Worm (Caenorhabditis elegans) whole organism, late embryonic: ENCODE measurements around the gene F17H10.4.

ENCODE experiments used
- C38D4.7 ChIP-seq: fragments of 200-800 bp; sonication (Bioruptor generic); optimal IDR thresholded peaks from 2 replicates; lab custom pipeline; 2018; ENCODE audit warnings: mild to moderate bottlenecking, missing genetic modification characterization, moderate library complexity, missing compliant biosample characterization
- F13H6.1 ChIP-seq: sonication (generic microtip); optimal IDR thresholded peaks from 2 replicates; lab custom pipeline; 2016; ENCODE audit warnings: missing genetic modification characterization, missing compliant biosample characterization
- K09A11.1 ChIP-seq: sonication (generic microtip); optimal IDR thresholded peaks from 2 replicates; lab custom pipeline; 2017; ENCODE audit warnings: antibody characterized with exemption, mild to moderate bottlenecking, missing genetic modification characterization, missing compliant biosample characterization; ENCODE audit not compliant: insufficient read depth
- Y22D7AL.16 ChIP-seq: sonication (generic microtip); optimal IDR thresholded peaks from 2 replicates; lab custom pipeline; 2016; ENCODE audit warnings: missing genetic modification characterization, missing compliant biosample characterization
- ahr-1 ChIP-seq: sonication (generic microtip); optimal IDR thresholded peaks from 2 replicates; lab custom pipeline; 2016; ENCODE audit warnings: missing genetic modification characterization, missing compliant biosample characterization
- ama-1 ChIP-seq: fragments of 150-350 bp; optimal IDR thresholded peaks from 2 replicates; lab custom pipeline; 2014
- ceh-14 ChIP-seq: sonication (generic microtip); optimal IDR thresholded peaks from 2 replicates; lab custom pipeline; 2016; ENCODE audit warnings: missing genotype, missing genetic modification characterization, missing compliant biosample characterization
- ceh-19 ChIP-seq: fragments of 200-800 bp; sonication (Bioruptor generic); optimal IDR thresholded peaks from 2 replicates; lab custom pipeline; 2018; ENCODE audit warnings: mild to moderate bottlenecking, missing genetic modification characterization, missing compliant biosample characterization
- ceh-2 ChIP-seq: sonication (generic microtip); optimal IDR thresholded peaks from 2 replicates; lab custom pipeline; 2016; ENCODE audit warnings: missing genotype, missing genetic modification characterization, missing compliant biosample characterization
- ceh-22 ChIP-seq: sonication (generic microtip); optimal IDR thresholded peaks from 2 replicates; lab custom pipeline; 2017; ENCODE audit warnings: missing biosample characterization, missing genetic modification characterization
- ceh-24 ChIP-seq: sonication (generic microtip); optimal IDR thresholded peaks from 2 replicates; lab custom pipeline; 2016; ENCODE audit warnings: mild to moderate bottlenecking, missing genetic modification characterization, missing compliant biosample characterization
- ceh-31 ChIP-seq: sonication (generic microtip); optimal IDR thresholded peaks from 2 replicates; lab custom pipeline; 2016; ENCODE audit warnings: missing genetic modification characterization, missing compliant biosample characterization
- ceh-34 ChIP-seq: sonication (generic microtip); optimal IDR thresholded peaks from 2 replicates; lab custom pipeline; 2016; ENCODE audit warnings: mild to moderate bottlenecking, missing genetic modification characterization, missing compliant biosample characterization
- ceh-48 ChIP-seq: sonication (generic microtip); optimal IDR thresholded peaks from 2 replicates; lab custom pipeline; 2016; ENCODE audit warnings: missing genetic modification characterization, inconsistent platforms, missing compliant biosample characterization
- che-1 ChIP-seq: sonication (generic microtip); optimal IDR thresholded peaks from 2 replicates; lab custom pipeline; 2016; ENCODE audit warnings: mild to moderate bottlenecking, missing genetic modification characterization, missing compliant biosample characterization
- dve-1 ChIP-seq: sonication (generic microtip); optimal IDR thresholded peaks from 2 replicates; lab custom pipeline; 2017; ENCODE audit warnings: antibody characterized with exemption, mild to moderate bottlenecking, missing genetic modification characterization, missing compliant biosample characterization
- eyg-1 ChIP-seq: sonication (generic microtip); optimal IDR thresholded peaks from 2 replicates; lab custom pipeline; 2016; ENCODE audit warnings: missing genotype, missing genetic modification characterization, missing compliant biosample characterization
- gmeb-2 ChIP-seq: sonication (generic microtip); optimal IDR thresholded peaks from 2 replicates; lab custom pipeline; 2016; ENCODE audit warnings: missing genetic modification characterization, inconsistent platforms, missing compliant biosample characterization
- hlh-15 ChIP-seq: sonication (generic microtip); optimal IDR thresholded peaks from 2 replicates; lab custom pipeline; 2016; ENCODE audit warnings: missing genetic modification characterization, missing compliant biosample characterization
- hlh-30 ChIP-seq: sonication (generic microtip); optimal IDR thresholded peaks from 2 replicates; lab custom pipeline; 2017; ENCODE audit warnings: antibody characterized with exemption, missing genetic modification characterization, missing compliant biosample characterization; ENCODE audit not compliant: insufficient read depth
- hlh-6 ChIP-seq: sonication (generic microtip); optimal IDR thresholded peaks from 2 replicates; lab custom pipeline; 2016; ENCODE audit warnings: missing genotype, missing genetic modification characterization, missing compliant biosample characterization
- hlh-8 ChIP-seq: sonication (generic microtip); optimal IDR thresholded peaks from 2 replicates; lab custom pipeline; 2016; ENCODE audit warnings: missing genotype, missing genetic modification characterization, missing compliant biosample characterization
- lim-6 ChIP-seq: sonication (generic microtip); optimal IDR thresholded peaks from 2 replicates; lab custom pipeline; 2016; ENCODE audit warnings: missing genetic modification characterization, missing compliant biosample characterization
- nhr-11 ChIP-seq: fragments of 150-350 bp; optimal IDR thresholded peaks from 2 replicates; lab custom pipeline; 2014; ENCODE audit warnings: missing biosample characterization, missing genetic modification characterization
- nhr-232 ChIP-seq: sonication (generic microtip); optimal IDR thresholded peaks from 2 replicates; lab custom pipeline; 2016; ENCODE audit warnings: missing genetic modification characterization, missing compliant biosample characterization
- npax-4 ChIP-seq: sonication (generic microtip); optimal IDR thresholded peaks from 2 replicates; lab custom pipeline; 2016; ENCODE audit warnings: missing genetic modification characterization, missing compliant biosample characterization
- pag-3 ChIP-seq: sonication (generic microtip); optimal IDR thresholded peaks from 2 replicates; lab custom pipeline; 2016; ENCODE audit warnings: missing compliant biosample characterization, missing genetic modification characterization, borderline replicate concordance
- pha-4 ChIP-seq: fragments of 150-350 bp; optimal IDR thresholded peaks from 2 replicates; lab custom pipeline; 2018; ENCODE audit warnings: missing biosample characterization, missing genetic modification reagents, missing genetic modification characterization
- pqm-1 ChIP-seq: sonication (generic microtip); optimal IDR thresholded peaks from 2 replicates; lab custom pipeline; 2016; ENCODE audit warnings: missing genetic modification characterization, missing compliant biosample characterization
- ref-2 ChIP-seq: sonication (generic microtip); optimal IDR thresholded peaks from 2 replicates; lab custom pipeline; 2016; ENCODE audit warnings: missing genetic modification characterization, missing compliant biosample characterization
- sdc-2 ChIP-seq: sonication (generic microtip); optimal IDR thresholded peaks from 2 replicates; lab custom pipeline; 2016; ENCODE audit warnings: missing genotype, missing genetic modification characterization, missing compliant biosample characterization
- sox-4 ChIP-seq: sonication (generic microtip); optimal IDR thresholded peaks from 2 replicates; lab custom pipeline; 2017; ENCODE audit warnings: mild to moderate bottlenecking, missing genetic modification characterization, inconsistent platforms, missing compliant biosample characterization
- syd-9 ChIP-seq: sonication (generic microtip); optimal IDR thresholded peaks from 2 replicates; lab custom pipeline; 2016; ENCODE audit warnings: mild to moderate bottlenecking, missing genetic modification characterization, moderate library complexity, missing compliant biosample characterization
- tbx-2 ChIP-seq: sonication (generic microtip); optimal IDR thresholded peaks from 2 replicates; lab custom pipeline; 2016; ENCODE audit warnings: missing genetic modification characterization, missing compliant biosample characterization
- tbx-7 ChIP-seq: sonication (generic microtip); optimal IDR thresholded peaks from 2 replicates; lab custom pipeline; 2016; ENCODE audit warnings: missing genotype, missing genetic modification characterization, missing compliant biosample characterization
- ttx-3 ChIP-seq: sonication (generic microtip); optimal IDR thresholded peaks from 2 replicates; lab custom pipeline; 2016; ENCODE audit warnings: missing genetic modification reagents, missing genetic modification characterization, missing compliant biosample characterization
- unc-3 ChIP-seq, 2 experiments: fragments of 200-800 bp in 1 of 2; sonication (Bioruptor generic) in 1 of 2; sonication (generic microtip) in 1 of 2; conservative IDR thresholded peaks in 1 of 2; optimal IDR thresholded peaks in 1 of 2; 2 replicates each; pipeline versions ENCODE4 v1.3.6 to Lab custom; 2016 to 2022; ENCODE audit warnings: missing compliant biosample characterization in 2 of 2, missing genetic modification characterization in 2 of 2, missing genetic modification reagents in 1 of 2
- unc-42 ChIP-seq: sonication (generic microtip); optimal IDR thresholded peaks from 2 replicates; lab custom pipeline; 2016; ENCODE audit warnings: missing genotype, missing genetic modification characterization, missing compliant biosample characterization
- unc-86 ChIP-seq: sonication (generic microtip); optimal IDR thresholded peaks from 2 replicates; lab custom pipeline; 2016; ENCODE audit warnings: missing genetic modification characterization, missing compliant biosample characterization

The F17H10.4 gene

DNA sequence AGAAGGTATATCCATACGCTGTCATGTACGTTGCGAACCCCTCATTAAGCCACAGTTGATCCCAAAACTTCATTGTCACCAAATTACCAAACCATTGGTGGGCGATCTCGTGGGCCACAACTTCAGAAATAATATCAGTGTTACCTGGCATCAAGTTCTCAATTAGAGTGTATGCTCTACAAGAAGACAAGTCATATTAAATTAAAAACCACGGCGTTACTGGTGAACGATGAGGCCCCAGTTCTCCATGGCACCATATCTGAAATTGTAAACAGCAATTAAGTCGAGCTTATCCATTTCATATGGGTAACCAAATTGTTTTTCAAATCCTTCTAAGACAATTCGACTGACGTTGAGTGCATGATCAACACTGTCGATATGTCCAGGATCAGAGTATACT lies 23.5 kb downstream of the F17H10.4 start:
- TF ChIP-seq ceh-14 (tag; lab: Kevin White, UChicago) (no peak), ahr-1 (no peak), ref-2 (tag; lab: Kevin White, UChicago) (no peak), syd-9 (tag; lab: Kevin White, UChicago) (no peak), tbx-7 (tag; lab: Kevin White, UChicago) (no peak), pag-3 (tag; lab: Kevin White, UChicago) (no peak), hlh-30 (no peak), pqm-1 (no peak), ttx-3 (tag; lab: Kevin White, UChicago) (no peak), unc-42 (no peak), ceh-2 (tag; lab: Kevin White, UChicago) (no peak), pha-4 (no peak), sox-4 (tag; lab: Kevin White, UChicago) (no peak), unc-86 (no peak), F13H6.1 (no peak)
- TF ChIP-seq, all 69 proteins: peak for 0

ce11 chrX:13100410-13100809 lies 25.9 kb downstream of the F17H10.4 start, which contains the start of gene R03G8.6:
R03G8.6 (minus strand) TSS chrX:13100510.
- TF ChIP-seq syd-9 (tag; lab: Kevin White, UChicago), result no peak
- no peak for TF ChIP-seq unc-86
- no peak for TF ChIP-seq ceh-19 (GFP tag; lab: Kevin White, UChicago)

- TF ChIP-seq ceh-22 (no peak), ceh-31 (tag; lab: Kevin White, UChicago) (no peak), nhr-232 (tag; lab: Kevin White, UChicago) (no peak), Y22D7AL.16 (tag; lab: Kevin White, UChicago) (no peak)
Measured at ce11 chrX:13091199-13091598, 35.1 kb downstream of the F17H10.4 start.

- no peak for TF ChIP-seq hlh-15 (tag; lab: Kevin White, UChicago)
- no peak for TF ChIP-seq unc-3 (GFP tag; conservative IDR thresholded peaks at IDR 0.05; lab: Robert Waterston, UW)
- no peak for TF ChIP-seq unc-3 (tag; optimal IDR thresholded peaks at IDR 0.05; lab: Kevin White, UChicago)
- no peak for TF ChIP-seq C38D4.7 (GFP tag; lab: Kevin White, UChicago)
- no peak for TF ChIP-seq che-1 (tag; lab: Kevin White, UChicago)
- TF ChIP-seq tbx-2, result no peak
- no peak for TF ChIP-seq hlh-8 (tag; lab: Kevin White, UChicago)
- TF ChIP-seq tbx-7 (tag; lab: Kevin White, UChicago), result no peak
- TF ChIP-seq unc-42, result no peak
- no peak for TF ChIP-seq K09A11.1 (tag; lab: Kevin White, UChicago)
- TF ChIP-seq unc-86, result no peak
- no peak for TF ChIP-seq ceh-34 (tag; lab: Kevin White, UChicago)
- TF ChIP-seq ceh-31 (tag; lab: Kevin White, UChicago), result no peak
Measured at ce11 chrX:13090665-13091064, 35.7 kb downstream of the F17H10.4 start, which contains the start of gene R03G8.3. R03G8.3 (plus strand) TSS chrX:13090965.

ce11 chrX:13088539-13088938 lies 37.8 kb downstream of the F17H10.4 start:
- TF ChIP-seq hlh-6 (tag; lab: Kevin White, UChicago), result no peak
- TF ChIP-seq ceh-48 (tag; lab: Kevin White, UChicago), result no peak
- TF ChIP-seq ceh-34 (tag; lab: Kevin White, UChicago), result no peak
- no peak for TF ChIP-seq npax-4 (tag; lab: Kevin White, UChicago)
- no peak for TF ChIP-seq nhr-11 (tag; lab: Kevin White, UChicago)
- TF ChIP-seq F13H6.1, result no peak
- no peak for TF ChIP-seq dve-1 (tag; lab: Kevin White, UChicago)
- no peak for TF ChIP-seq lim-6
- no peak for TF ChIP-seq ceh-2 (tag; lab: Kevin White, UChicago)
- no peak for TF ChIP-seq unc-3 (GFP tag; conservative IDR thresholded peaks at IDR 0.05; lab: Robert Waterston, UW)
- no peak for TF ChIP-seq unc-3 (tag; optimal IDR thresholded peaks at IDR 0.05; lab: Kevin White, UChicago)
- TF ChIP-seq ceh-22, result no peak
- no peak for TF ChIP-seq unc-86
- TF ChIP-seq ama-1 (lab: Kevin White, UChicago), result no peak
- no peak for TF ChIP-seq ceh-24 (tag; lab: Kevin White, UChicago)
- TF ChIP-seq hlh-30, result no peak
- TF ChIP-seq eyg-1, result no peak
- no peak for TF ChIP-seq sdc-2 (tag; lab: Kevin White, UChicago)
- no peak for TF ChIP-seq syd-9 (tag; lab: Kevin White, UChicago)
- TF ChIP-seq gmeb-2 (tag; lab: Kevin White, UChicago), result no peak
